Worm (Caenorhabditis elegans) whole organism, mixed stage, embryonic: ENCODE results near the gene gpd-1.

Experiments
- blmp-1 ChIP-seq: fragments of 150-350 bp; optimal IDR thresholded peaks from 2 replicates; lab custom pipeline; 2014; ENCODE audit warnings: missing biosample characterization, missing genetic modification characterization
- pha-4 ChIP-seq: fragments of 150-350 bp; optimal IDR thresholded peaks from 2 replicates; lab custom pipeline; 2018; ENCODE audit warnings: missing biosample characterization, missing genetic modification reagents, missing genetic modification characterization
- unc-62 ChIP-seq: fragments of 150-350 bp; optimal IDR thresholded peaks from 2 replicates; lab custom pipeline; 2014; ENCODE audit warnings: missing biosample characterization, missing genetic modification reagents, missing genetic modification characterization

DNA sequence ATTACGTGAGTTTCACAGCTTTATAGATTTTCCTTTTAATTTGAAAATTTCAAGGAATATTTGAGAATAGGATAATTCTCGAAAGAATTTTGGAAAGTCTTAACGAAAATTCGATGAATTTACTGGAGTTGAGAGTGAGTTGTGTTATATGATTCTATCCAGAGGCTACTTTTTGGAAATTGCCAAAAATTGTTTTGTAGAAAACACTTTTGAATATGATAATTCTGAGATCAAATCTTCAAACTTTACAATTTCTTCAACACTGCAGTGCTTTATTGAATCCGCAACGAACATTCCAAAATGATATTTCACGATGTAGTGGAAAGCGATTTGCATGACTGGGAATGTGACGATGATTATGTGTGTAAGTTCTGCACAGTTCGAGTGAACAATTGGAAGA lies 42.0 kb upstream of the gpd-1 start, which contains the start of gene C07E3.8:
- TF ChIP-seq unc-62 (no peak), blmp-1 (no peak), pha-4 (no peak)
